Fruit fly (Drosophila melanogaster) S2 (cell line): ENCODE results near the gene Saf-B.

ENCODE experiments used
- CG8478 ChIP-seq: fragments of >200 bp; optimal IDR thresholded peaks from 2 replicates; lab custom pipeline; 2018
- CTCF ChIP-seq, 2 experiments: fragments of >200 bp; optimal IDR thresholded peaks; 2 replicates each; lab custom pipeline; 2018

DNA sequence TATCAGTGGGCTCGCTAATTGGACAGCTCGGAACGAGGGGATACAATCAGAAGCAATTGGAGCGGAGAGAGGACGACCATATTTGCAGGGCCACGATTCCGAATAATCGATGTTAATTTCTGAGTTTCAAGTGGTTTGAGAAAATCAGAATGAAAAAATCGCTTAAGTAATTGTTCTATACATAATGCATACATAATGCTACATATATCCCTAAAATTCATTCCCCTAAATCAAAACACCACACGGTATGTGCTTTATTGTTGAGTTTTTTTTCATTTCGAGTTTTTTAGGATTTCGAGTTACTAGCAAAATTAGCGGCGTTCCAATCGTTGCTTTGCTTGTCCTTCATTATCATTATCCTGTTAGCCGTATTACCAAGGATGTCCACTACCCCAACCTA is 8.3 kb downstream of the Saf-B start, which contains the start of gene niki:
- TF ChIP-seq CG8478 (lab: Kevin White, UChicago): no peak
- TF ChIP-seq CTCF (optimal IDR thresholded peaks at IDR 0.05; lab: Kevin White, UChicago): no peak
